Fruit fly (Drosophila melanogaster) whole organism, embryonic: ENCODE results near the gene TrpRS.
A peak's percentile ranks its signal among the peaks of the same experiment; 100 is the strongest.

ENCODE experiments used
- Ada2b ChIP-seq: fragments of 200-800 bp; sonication (Bioruptor generic); IDR thresholded peaks from 2 replicates; pipeline ENCODE4 v1.3.6; 2022; ENCODE audit warnings: missing biosample characterization, missing genetic modification characterization
- BEAF-32 ChIP-seq: fragments of 200-800 bp; sonication (Bioruptor generic); optimal IDR thresholded peaks from 3 replicates; lab custom pipeline; 2017; ENCODE audit warnings: missing biosample characterization, missing genetic modification characterization, mild to moderate bottlenecking, moderate library complexity, missing genetic modification reagents
- Bgb ChIP-seq: fragments of 200-800 bp; sonication (Bioruptor generic); IDR thresholded peaks from 2 replicates; pipeline ENCODE4 v1.3.6; 2022; ENCODE audit warnings: missing biosample characterization, missing genetic modification characterization; ENCODE audit not compliant: partially characterized antibody
- BtbVII ChIP-seq: fragments of 200-800 bp; sonication (Bioruptor generic); optimal IDR thresholded peaks from 3 replicates; lab custom pipeline; 2017; ENCODE audit warnings: missing biosample characterization, mild to moderate bottlenecking, missing genetic modification characterization
- CG10209 ChIP-seq: fragments of 200-800 bp; sonication (Bioruptor generic); optimal IDR thresholded peaks from 3 replicates; lab custom pipeline; 2017; ENCODE audit warnings: missing biosample characterization, mild to moderate bottlenecking, missing genetic modification characterization, missing genetic modification reagents
- CG10462 ChIP-seq: fragments of 200-800 bp; sonication (Bioruptor generic); optimal IDR thresholded peaks from 2 replicates; lab custom pipeline; 2016; ENCODE audit warnings: missing biosample characterization, missing genetic modification characterization
- CG10654 ChIP-seq: fragments of 200-800 bp; sonication (Bioruptor generic); optimal IDR thresholded peaks from 2 replicates; lab custom pipeline; 2016; ENCODE audit warnings: missing biosample characterization, missing genetic modification characterization
- CG12236 ChIP-seq: fragments of 200-800 bp; sonication (Bioruptor generic); optimal IDR thresholded peaks from 2 replicates; lab custom pipeline; 2016; ENCODE audit warnings: missing biosample characterization, missing genetic modification characterization
- CG14710 ChIP-seq: fragments of 200-800 bp; sonication (Bioruptor generic); optimal IDR thresholded peaks from 3 replicates; lab custom pipeline; 2019; ENCODE audit warnings: missing biosample characterization, mild to moderate bottlenecking, missing genetic modification characterization, moderate library complexity
- CG14860 ChIP-seq: fragments of 200-800 bp; sonication (Bioruptor generic); IDR thresholded peaks from 3 replicates; pipeline ENCODE4 v1.3.6; 2022; ENCODE audit warnings: missing biosample characterization, missing genetic modification characterization; ENCODE audit not compliant: partially characterized antibody
- CG15479 ChIP-seq: fragments of 200-800 bp; sonication (Bioruptor generic); optimal IDR thresholded peaks from 3 replicates; lab custom pipeline; 2019; ENCODE audit warnings: missing biosample characterization, mild to moderate bottlenecking, missing genetic modification characterization, moderate library complexity
- CG1647 ChIP-seq: fragments of 200-800 bp; sonication (Bioruptor generic); optimal IDR thresholded peaks from 3 replicates; lab custom pipeline; 2016; ENCODE audit warnings: missing biosample characterization, missing genetic modification characterization
- CG16813 ChIP-seq: fragments of 200-800 bp; sonication (Bioruptor generic); IDR thresholded peaks from 3 replicates; pipeline ENCODE4 v1.3.6; 2022; ENCODE audit warnings: missing biosample characterization, missing genetic modification characterization; ENCODE audit not compliant: partially characterized antibody
- CG17829 ChIP-seq: fragments of 200-800 bp; optimal IDR thresholded peaks from 2 replicates; lab custom pipeline; 2019; ENCODE audit warnings: missing biosample characterization, mild to moderate bottlenecking, missing genetic modification characterization, moderate library complexity
- CG18764 ChIP-seq: fragments of 200-800 bp; sonication (Bioruptor generic); optimal IDR thresholded peaks from 3 replicates; lab custom pipeline; 2016; ENCODE audit warnings: missing biosample characterization, missing genetic modification characterization
- CG33213 ChIP-seq: fragments of 200-800 bp; sonication (Bioruptor generic); optimal IDR thresholded peaks from 3 replicates; lab custom pipeline; 2016; ENCODE audit warnings: missing biosample characterization, missing genetic modification characterization
- CG34376 ChIP-seq: fragments of 200-800 bp; sonication (Bioruptor generic); optimal IDR thresholded peaks from 2 replicates; lab custom pipeline; 2018; ENCODE audit warnings: missing biosample characterization, mild to moderate bottlenecking, missing genetic modification characterization
- CG34422 ChIP-seq: fragments of 200-800 bp; sonication (Bioruptor generic); IDR thresholded peaks from 3 replicates; pipeline ENCODE4 v1.3.6; 2022; ENCODE audit warnings: missing biosample characterization, missing genetic modification characterization
- CG3838 ChIP-seq: fragments of 200-800 bp; sonication (Bioruptor generic); optimal IDR thresholded peaks from 3 replicates; lab custom pipeline; 2016; ENCODE audit warnings: missing biosample characterization, missing genetic modification characterization
- CG6272 ChIP-seq: fragments of 200-800 bp; sonication (Bioruptor generic); IDR thresholded peaks from 2 replicates; pipeline ENCODE4 v1.3.6; 2022; ENCODE audit warnings: missing biosample characterization, missing genetic modification characterization
- CG6654 ChIP-seq: fragments of 200-800 bp; sonication (Bioruptor generic); optimal IDR thresholded peaks from 2 replicates; lab custom pipeline; 2017; ENCODE audit warnings: missing biosample characterization, mild to moderate bottlenecking, missing genetic modification characterization
- CG6689 ChIP-seq: fragments of 200-800 bp; sonication (Bioruptor generic); IDR thresholded peaks from 2 replicates; pipeline ENCODE4 v1.3.6; 2022; ENCODE audit warnings: missing biosample characterization, missing genetic modification characterization
- CG7357 ChIP-seq: fragments of 200-800 bp; sonication (Bioruptor generic); IDR thresholded peaks from 3 replicates; pipeline ENCODE4 v1.3.6; 2022; ENCODE audit warnings: missing biosample characterization, missing genetic modification characterization
- CrebB ChIP-seq: fragments of 200-800 bp; sonication (Bioruptor generic); optimal IDR thresholded peaks from 3 replicates; lab custom pipeline; 2018; ENCODE audit warnings: missing biosample characterization, mild to moderate bottlenecking, missing genetic modification characterization
- E2f2 ChIP-seq: fragments of 200-800 bp; sonication (Bioruptor generic); IDR thresholded peaks from 2 replicates; pipeline ENCODE4 v1.3.6; 2022; ENCODE audit warnings: missing biosample characterization, missing genetic modification characterization
- Elba2 ChIP-seq: fragments of 200-800 bp; sonication (Bioruptor generic); optimal IDR thresholded peaks from 3 replicates; lab custom pipeline; 2016; ENCODE audit warnings: missing biosample characterization, missing genetic modification characterization
- Gug ChIP-seq: fragments of 200-800 bp; sonication (Bioruptor generic); IDR thresholded peaks from 4 replicates; pipeline ENCODE4 v1.3.6; 2022; ENCODE audit warnings: missing biosample characterization, missing genetic modification characterization
- Hand ChIP-seq: fragments of 200-800 bp; sonication (Bioruptor generic); optimal IDR thresholded peaks from 2 replicates; lab custom pipeline; 2017; ENCODE audit warnings: mild to moderate bottlenecking, missing biosample characterization, missing genetic modification reagents, missing genetic modification characterization
- Nf-YB ChIP-seq: fragments of 200-800 bp; sonication (Bioruptor generic); optimal IDR thresholded peaks from 3 replicates; lab custom pipeline; 2019; ENCODE audit warnings: missing biosample characterization, mild to moderate bottlenecking, missing genetic modification characterization, moderate library complexity
- Ravus ChIP-seq: fragments of 200-800 bp; sonication (Bioruptor generic); IDR thresholded peaks from 2 replicates; pipeline ENCODE4 v1.3.6; 2022; ENCODE audit warnings: missing biosample characterization, missing genetic modification characterization
- Side ChIP-seq: fragments of 200-800 bp; sonication (Bioruptor generic); optimal IDR thresholded peaks from 2 replicates; lab custom pipeline; 2016; ENCODE audit warnings: missing biosample characterization, missing genetic modification characterization
- Sry-δ ChIP-seq: fragments of 200-800 bp; sonication (Bioruptor generic); optimal IDR thresholded peaks from 2 replicates; lab custom pipeline; 2016; ENCODE audit warnings: missing biosample characterization, missing genetic modification characterization
- ac ChIP-seq: fragments of 200-800 bp; sonication (Bioruptor generic); optimal IDR thresholded peaks from 3 replicates; lab custom pipeline; 2017; ENCODE audit warnings: missing biosample characterization, mild to moderate bottlenecking, missing genetic modification characterization
- ato ChIP-seq: fragments of 200-800 bp; sonication (Bioruptor generic); IDR thresholded peaks from 2 replicates; pipeline ENCODE4 v1.3.6; 2022; ENCODE audit warnings: missing biosample characterization, missing genetic modification characterization; ENCODE audit not compliant: partially characterized antibody
- chn ChIP-seq: fragments of 200-800 bp; sonication (Bioruptor generic); optimal IDR thresholded peaks from 2 replicates; lab custom pipeline; 2016; ENCODE audit warnings: missing biosample characterization, missing genetic modification characterization
- ci ChIP-seq: fragments of 200-800 bp; sonication (Bioruptor generic); IDR thresholded peaks from 3 replicates; pipeline ENCODE4 v1.3.6; 2022; ENCODE audit warnings: missing biosample characterization, missing genetic modification characterization
- dm ChIP-seq: fragments of 200-800 bp; sonication (Bioruptor generic); optimal IDR thresholded peaks from 3 replicates; lab custom pipeline; 2016; ENCODE audit warnings: missing biosample characterization, missing genetic modification characterization
- dysf ChIP-seq: fragments of 200-800 bp; sonication (Bioruptor generic); IDR thresholded peaks from 3 replicates; pipeline ENCODE4 v1.3.6; 2022; ENCODE audit warnings: missing biosample characterization, missing genetic modification characterization
- gro ChIP-seq: fragments of 200-800 bp; sonication (Bioruptor generic); optimal IDR thresholded peaks from 2 replicates; lab custom pipeline; 2016; ENCODE audit warnings: missing biosample characterization, missing genetic modification characterization
- gt ChIP-seq: fragments of 200-800 bp; sonication (Bioruptor generic); IDR thresholded peaks from 2 replicates; pipeline ENCODE4 v1.3.6; 2022; ENCODE audit warnings: missing biosample characterization, missing genetic modification characterization
- hth ChIP-seq: fragments of >200 bp; optimal IDR thresholded peaks from 2 replicates; lab custom pipeline; 2017; ENCODE audit warnings: inconsistent platforms
- ind ChIP-seq: fragments of 200-800 bp; sonication (Bioruptor generic); optimal IDR thresholded peaks from 3 replicates; lab custom pipeline; 2016; ENCODE audit warnings: missing biosample characterization, missing genetic modification characterization
- kni ChIP-seq: fragments of 200-800 bp; sonication (Bioruptor generic); optimal IDR thresholded peaks from 3 replicates; lab custom pipeline; 2017; ENCODE audit warnings: mild to moderate bottlenecking, missing biosample characterization, missing genetic modification reagents, missing genetic modification characterization
- lbe ChIP-seq: fragments of 200-800 bp; sonication (Bioruptor generic); optimal IDR thresholded peaks from 2 replicates; lab custom pipeline; 2016; ENCODE audit warnings: missing biosample characterization, mild to moderate bottlenecking, missing genetic modification characterization
- lmd ChIP-seq: fragments of 200-800 bp; sonication (Bioruptor generic); IDR thresholded peaks from 2 replicates; pipeline ENCODE4 v1.3.6; 2022; ENCODE audit warnings: missing biosample characterization, missing genetic modification characterization
- mirr ChIP-seq: fragments of 200-800 bp; sonication (Bioruptor generic); optimal IDR thresholded peaks from 3 replicates; lab custom pipeline; 2018; ENCODE audit warnings: missing biosample characterization, mild to moderate bottlenecking, missing genetic modification characterization
- pan ChIP-seq, 4 experiments: fragments of >200 bp in 3 of 4; fragments of 200-800 bp in 1 of 4; sonication (Bioruptor generic) in 1 of 4; optimal IDR thresholded peaks in 3 of 4; IDR thresholded peaks in 1 of 4; 2 replicates each; pipeline versions ENCODE4 v1.3.6 to Lab custom; 2017 to 2022; ENCODE audit warnings: missing biosample characterization in 2 of 4, missing genetic modification characterization in 2 of 4, mixed read lengths in 1 of 4
- psq ChIP-seq: fragments of 200-800 bp; sonication (Bioruptor generic); optimal IDR thresholded peaks from 2 replicates; lab custom pipeline; 2017; ENCODE audit warnings: missing biosample characterization, missing genetic modification characterization
- sens ChIP-seq: fragments of 200-800 bp; sonication (Bioruptor generic); peaks from one replicate; lab custom pipeline; 2016; ENCODE audit warnings: missing biosample characterization, missing genetic modification characterization
- tx ChIP-seq: fragments of 200-800 bp; sonication (Bioruptor generic); optimal IDR thresholded peaks from 2 replicates; lab custom pipeline; 2016; ENCODE audit warnings: missing biosample characterization, missing genetic modification characterization
- zen2 ChIP-seq: fragments of 200-800 bp; sonication (Bioruptor generic); IDR thresholded peaks from 3 replicates; pipeline ENCODE4 v1.3.6; 2022; ENCODE audit warnings: missing biosample characterization, missing genetic modification characterization; ENCODE audit not compliant: partially characterized antibody

TrpRS gene

dm6 chr3R:9266765-9267164, at the start of gene TrpRS, which contains the start of gene Vps16A (continued):
- no peak for TF ChIP-seq gt
- TF ChIP-seq Hand (GFP tag; lab: Kevin White, UChicago) = no peak
- no peak for TF ChIP-seq psq
- TF ChIP-seq hth (lab: Kevin White, UChicago) = no peak
- peak; percentile 58 for TF ChIP-seq gro
- no peak for TF ChIP-seq Gug (GFP tag; lab: Robert Waterston, UW)
- peak; percentile 32 for TF ChIP-seq lbe (GFP tag; lab: Kevin White, UChicago)
- no peak for TF ChIP-seq CG6654 (GFP tag; lab: Kevin White, UChicago)
- peak; percentile 47; the same call in 1 of the 3 replicates for TF ChIP-seq CG34422 (GFP tag; lab: Robert Waterston, UW)
- TF ChIP-seq CG10654 (GFP tag; lab: Kevin White, UChicago) = no peak
- peak; percentile 74 for TF ChIP-seq dm (GFP tag; lab: Kevin White, UChicago)
- TF ChIP-seq chn = peak; percentile 30
- TF ChIP-seq Ravus = no peak
- peak; percentile 99 for TF ChIP-seq Bgb (GFP tag; lab: Robert Waterston, UW)
- TF ChIP-seq E2f2 (GFP tag; lab: Robert Waterston, UW) = peak; percentile 65
- no peak for TF ChIP-seq Ada2b (GFP tag; lab: Robert Waterston, UW)
- TF ChIP-seq CG33213 = peak; percentile 30
- peak; percentile 79 for TF ChIP-seq CG7357 (GFP tag; lab: Robert Waterston, UW)
- peak; percentile 59 for TF ChIP-seq CG14710 (tag; lab: Kevin White, UChicago)
- TF ChIP-seq CG6689 = no peak
- peak; percentile 13 for TF ChIP-seq CG18764
- TF ChIP-seq BEAF-32 (GFP tag; lab: Kevin White, UChicago) = peak; percentile 96
- peak; percentile 89 for TF ChIP-seq Sry-δ (GFP tag; lab: Kevin White, UChicago)
- TF ChIP-seq pan (optimal IDR thresholded peaks at IDR 0.05; lab: Kevin White, UChicago) = no peak
- no peak for TF ChIP-seq pan (GFP tag; optimal IDR thresholded peaks at IDR 0.05 in 1 of 2, IDR thresholded peaks at IDR 0.05 in 1 of 2)
- no peak for TF ChIP-seq BtbVII (GFP tag; lab: Kevin White, UChicago)
- peak; percentile 79 for TF ChIP-seq sens (GFP tag; lab: Kevin White, UChicago)
- no peak for TF ChIP-seq CG10209 (GFP tag; lab: Kevin White, UChicago)
- no peak for TF ChIP-seq ac (GFP tag; lab: Kevin White, UChicago)
- TF ChIP-seq CG3838 (GFP tag; lab: Kevin White, UChicago) = no peak
- no peak for TF ChIP-seq ind (GFP tag; lab: Kevin White, UChicago)
- peak; percentile 94 for TF ChIP-seq ato (GFP tag; lab: Robert Waterston, UW)
- TF ChIP-seq CrebB (tag; lab: Kevin White, UChicago) = peak; percentile 41
- TF ChIP-seq tx (GFP tag; lab: Kevin White, UChicago) = no peak
- peak; percentile 99 for TF ChIP-seq zen2
- TF ChIP-seq CG1647 (GFP tag; lab: Kevin White, UChicago) = no peak
- no peak for TF ChIP-seq CG12236 (GFP tag; lab: Kevin White, UChicago)
- peak; percentile 98 for TF ChIP-seq CG16813
- TF ChIP-seq CG14860 (GFP tag; lab: Robert Waterston, UW) = peak; percentile 98
- TF ChIP-seq lmd (GFP tag; lab: Robert Waterston, UW) = no peak
- TF ChIP-seq mirr (GFP tag; lab: Kevin White, UChicago) = peak; percentile 23
- TF ChIP-seq CG6272 (GFP tag; lab: Robert Waterston, UW) = peak; percentile 28; the same call in 1 of the 2 replicates
- TF ChIP-seq CG15479 = no peak
- TF ChIP-seq Elba2 (GFP tag; lab: Kevin White, UChicago) = peak; percentile 82
- no peak for TF ChIP-seq Nf-YB (GFP tag; lab: Kevin White, UChicago)
- no peak for TF ChIP-seq dysf (GFP tag; lab: Robert Waterston, UW)
- TF ChIP-seq kni = no peak
- TF ChIP-seq CG10462 (GFP tag; lab: Kevin White, UChicago) = no peak
- peak; percentile 26 for TF ChIP-seq CG34376 (GFP tag; lab: Kevin White, UChicago)
- TF ChIP-seq CG17829 (tag; lab: Kevin White, UChicago) = peak; percentile 63
- no peak for TF ChIP-seq Side (GFP tag; lab: Kevin White, UChicago)
- TF ChIP-seq ci (GFP tag; lab: Robert Waterston, UW) = peak; percentile 39; the same call in 1 of the 3 replicates
